Worm (Caenorhabditis elegans) whole organism, early embryonic: Measurements from ENCODE around the gene spop-1.

ENCODE experiments used
- B0310.2 ChIP-seq: sonication (generic microtip); optimal IDR thresholded peaks from 2 replicates; lab custom pipeline; 2016; ENCODE audit warnings: mild to moderate bottlenecking, missing genetic modification characterization, missing compliant biosample characterization
- F13C5.2 ChIP-seq: sonication (generic microtip); optimal IDR thresholded peaks from 2 replicates; lab custom pipeline; 2017; ENCODE audit warnings: mild to moderate bottlenecking, missing genetic modification characterization, inconsistent platforms, missing compliant biosample characterization
- aly-1 ChIP-seq: sonication (generic microtip); optimal IDR thresholded peaks from 2 replicates; lab custom pipeline; 2016; ENCODE audit warnings: missing genetic modification characterization, missing compliant biosample characterization
- ama-1 ChIP-seq: fragments of 150-350 bp; optimal IDR thresholded peaks from 2 replicates; lab custom pipeline; 2014
- ceh-13 ChIP-seq: fragments of 200-800 bp; sonication (Bioruptor generic); optimal IDR thresholded peaks from 2 replicates; lab custom pipeline; 2018; ENCODE audit warnings: mild to moderate bottlenecking, missing genetic modification characterization, missing compliant biosample characterization
- ceh-36 ChIP-seq: sonication (generic microtip); optimal IDR thresholded peaks from 2 replicates; lab custom pipeline; 2016; ENCODE audit warnings: missing genetic modification characterization, inconsistent platforms, missing compliant biosample characterization
- ets-7 ChIP-seq: sonication (generic microtip); optimal IDR thresholded peaks from 2 replicates; lab custom pipeline; 2016; ENCODE audit warnings: missing genotype, missing genetic modification characterization, missing compliant biosample characterization
- flt-1 ChIP-seq: fragments of 200-800 bp; sonication (Bioruptor generic); IDR thresholded peaks from 2 replicates; pipeline ENCODE4 v1.3.6; 2022; ENCODE audit warnings: missing genetic modification characterization, missing compliant biosample characterization
- hmbx-1 ChIP-seq: sonication (generic microtip); optimal IDR thresholded peaks from 2 replicates; lab custom pipeline; 2016; ENCODE audit warnings: mild to moderate bottlenecking, missing genetic modification characterization, missing compliant biosample characterization
- hmg-4 ChIP-seq: fragments of 200-800 bp; sonication (Bioruptor generic); optimal IDR thresholded peaks from 2 replicates; lab custom pipeline; 2018; ENCODE audit warnings: mild to moderate bottlenecking, missing genetic modification characterization, missing compliant biosample characterization
- hnd-1 ChIP-seq: sonication (generic microtip); optimal IDR thresholded peaks from 2 replicates; lab custom pipeline; 2016; ENCODE audit warnings: missing genetic modification characterization, missing compliant biosample characterization
- pes-1 ChIP-seq: fragments of 200-800 bp; sonication (Bioruptor generic); IDR thresholded peaks from 2 replicates; pipeline ENCODE4 v1.3.6; 2022; ENCODE audit warnings: missing genetic modification reagents, missing genetic modification characterization, missing compliant biosample characterization
- scrt-1 ChIP-seq: fragments of 200-800 bp; sonication (Bioruptor generic); IDR thresholded peaks from 2 replicates; pipeline ENCODE4 v1.3.6; 2022; ENCODE audit warnings: missing genetic modification characterization, missing compliant biosample characterization
- sea-1 ChIP-seq: fragments of 200-800 bp; sonication (Bioruptor generic); conservative IDR thresholded peaks from 2 replicates; pipeline ENCODE4 v1.3.6; 2022; ENCODE audit warnings: missing genetic modification characterization, missing compliant biosample characterization
- tbx-11 ChIP-seq: fragments of 200-800 bp; sonication (Bioruptor generic); IDR thresholded peaks from 2 replicates; pipeline ENCODE4 v1.3.6; 2022; ENCODE audit warnings: missing genetic modification characterization, missing compliant biosample characterization
- tbx-37 ChIP-seq: fragments of 200-800 bp; sonication (Bioruptor generic); conservative IDR thresholded peaks from 2 replicates; pipeline ENCODE4 v1.3.6; 2022; ENCODE audit warnings: missing genetic modification reagents, missing genetic modification characterization, missing compliant biosample characterization
- tra-4 ChIP-seq: sonication (generic microtip); optimal IDR thresholded peaks from 2 replicates; lab custom pipeline; 2017; ENCODE audit warnings: missing genetic modification characterization, missing compliant biosample characterization

spop-1 gene

DNA sequence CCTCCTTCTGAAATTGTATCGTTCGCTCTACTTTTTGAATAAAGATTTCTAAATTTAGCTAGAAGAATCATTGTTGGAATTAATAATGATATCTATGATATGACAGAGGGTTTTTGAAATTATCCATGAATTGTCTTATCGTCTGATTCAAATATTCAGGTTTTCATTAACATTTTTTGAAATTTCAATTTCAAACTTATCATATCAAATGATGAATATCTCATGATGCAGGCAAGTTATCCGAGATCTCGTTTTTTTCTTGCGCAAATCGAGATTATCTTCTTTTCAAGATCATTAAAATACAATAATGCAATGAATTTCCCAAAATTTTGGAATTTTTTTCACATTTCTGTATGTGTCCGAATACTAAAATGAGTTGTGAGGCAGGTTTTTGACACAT lies at the start of gene spop-1:
spop-1 (minus strand) TSS at position 101 of the 400 bp plus-strand sequence.
- TF ChIP-seq sea-1 (GFP tag; lab: Robert Waterston, UW) = no peak
- no peak for TF ChIP-seq tbx-11 (GFP tag; lab: Robert Waterston, UW)
- no peak for TF ChIP-seq pes-1 (GFP tag; lab: Robert Waterston, UW)
- no peak for TF ChIP-seq hnd-1 (tag; lab: Kevin White, UChicago)
- no peak for TF ChIP-seq aly-1 (tag; lab: Kevin White, UChicago)

DNA sequence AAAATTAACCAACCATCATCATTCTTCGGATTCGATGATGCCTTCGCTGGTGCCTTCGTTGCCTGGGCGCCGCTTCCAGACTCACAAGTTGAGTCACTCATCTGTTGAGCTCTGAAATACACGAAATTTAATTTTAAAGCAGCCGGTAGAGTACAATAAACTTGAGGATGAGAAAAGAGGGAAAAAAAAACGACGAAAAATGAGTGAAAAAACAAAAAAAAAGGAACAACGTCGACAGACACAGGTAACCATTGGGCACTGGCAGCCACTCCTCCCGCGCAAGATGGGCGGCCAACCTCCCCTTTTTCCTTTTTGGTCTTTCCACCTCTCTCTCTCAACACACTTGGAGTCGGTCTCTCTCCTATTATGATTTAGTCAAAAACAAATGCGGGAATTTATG lies 48.8 kb upstream of the spop-1 start, which contains the start of gene K08E5.1:
K08E5.1 (minus strand) TSS at position 101 of the 400 bp plus-strand sequence.
- no peak for TF ChIP-seq pes-1 (GFP tag; lab: Robert Waterston, UW)
- no peak for TF ChIP-seq ceh-36
- TF ChIP-seq aly-1 (tag; lab: Kevin White, UChicago) = no peak
- no peak for TF ChIP-seq ceh-13 (GFP tag; lab: Kevin White, UChicago)
- no peak for TF ChIP-seq tra-4
- no peak for TF ChIP-seq scrt-1 (GFP tag; lab: Robert Waterston, UW)
- TF ChIP-seq tbx-37 = no peak
- TF ChIP-seq F13C5.2 (tag; lab: Kevin White, UChicago) = no peak
- no peak for TF ChIP-seq hmbx-1 (tag; lab: Kevin White, UChicago)
- no peak for TF ChIP-seq ets-7 (tag; lab: Kevin White, UChicago)
- TF ChIP-seq tbx-11 (GFP tag; lab: Robert Waterston, UW) = no peak
- TF ChIP-seq ama-1 (lab: Kevin White, UChicago) = no peak
- TF ChIP-seq B0310.2 = no peak
- no peak for TF ChIP-seq sea-1 (GFP tag; lab: Robert Waterston, UW)

ce11 chrIII:10140732-10141131 lies 42.9 kb upstream of the spop-1 start, which contains the start of gene K08E5.6:
K08E5.6 (plus strand) TSS chrIII:10141032.
- no peak for TF ChIP-seq tbx-11 (GFP tag; lab: Robert Waterston, UW)
- no peak for TF ChIP-seq ceh-36
- TF ChIP-seq ceh-13 (GFP tag; lab: Kevin White, UChicago) = no peak
- no peak for TF ChIP-seq F13C5.2 (tag; lab: Kevin White, UChicago)
- TF ChIP-seq B0310.2 = no peak
- no peak for TF ChIP-seq hnd-1 (tag; lab: Kevin White, UChicago)

- TF ChIP-seq tbx-11 (GFP tag; lab: Robert Waterston, UW) (no peak), tbx-37 (no peak)
Measured at ce11 chrIII:10136778-10137177, 38.9 kb upstream of the spop-1 start, which contains the start of gene ZK1128.7. ZK1128.7 (plus strand) TSS chrIII:10137006.

ce11 chrIII:10134517-10134916 lies 36.6 kb upstream of the spop-1 start:
- TF ChIP-seq pes-1 (GFP tag; lab: Robert Waterston, UW) (no peak), flt-1 (GFP tag; lab: Robert Waterston, UW) (no peak), tbx-11 (GFP tag; lab: Robert Waterston, UW) (no peak), hmg-4 (GFP tag; lab: Kevin White, UChicago) (no peak), scrt-1 (GFP tag; lab: Robert Waterston, UW) (no peak), ama-1 (lab: Kevin White, UChicago) (no peak), F13C5.2 (tag; lab: Kevin White, UChicago) (no peak), ets-7 (tag; lab: Kevin White, UChicago) (no peak), tra-4 (no peak), aly-1 (tag; lab: Kevin White, UChicago) (no peak), ceh-36 (no peak), hnd-1 (tag; lab: Kevin White, UChicago) (no peak), hmbx-1 (tag; lab: Kevin White, UChicago) (no peak), ceh-13 (GFP tag; lab: Kevin White, UChicago) (no peak), sea-1 (GFP tag; lab: Robert Waterston, UW) (no peak), B0310.2 (no peak)

DNA sequence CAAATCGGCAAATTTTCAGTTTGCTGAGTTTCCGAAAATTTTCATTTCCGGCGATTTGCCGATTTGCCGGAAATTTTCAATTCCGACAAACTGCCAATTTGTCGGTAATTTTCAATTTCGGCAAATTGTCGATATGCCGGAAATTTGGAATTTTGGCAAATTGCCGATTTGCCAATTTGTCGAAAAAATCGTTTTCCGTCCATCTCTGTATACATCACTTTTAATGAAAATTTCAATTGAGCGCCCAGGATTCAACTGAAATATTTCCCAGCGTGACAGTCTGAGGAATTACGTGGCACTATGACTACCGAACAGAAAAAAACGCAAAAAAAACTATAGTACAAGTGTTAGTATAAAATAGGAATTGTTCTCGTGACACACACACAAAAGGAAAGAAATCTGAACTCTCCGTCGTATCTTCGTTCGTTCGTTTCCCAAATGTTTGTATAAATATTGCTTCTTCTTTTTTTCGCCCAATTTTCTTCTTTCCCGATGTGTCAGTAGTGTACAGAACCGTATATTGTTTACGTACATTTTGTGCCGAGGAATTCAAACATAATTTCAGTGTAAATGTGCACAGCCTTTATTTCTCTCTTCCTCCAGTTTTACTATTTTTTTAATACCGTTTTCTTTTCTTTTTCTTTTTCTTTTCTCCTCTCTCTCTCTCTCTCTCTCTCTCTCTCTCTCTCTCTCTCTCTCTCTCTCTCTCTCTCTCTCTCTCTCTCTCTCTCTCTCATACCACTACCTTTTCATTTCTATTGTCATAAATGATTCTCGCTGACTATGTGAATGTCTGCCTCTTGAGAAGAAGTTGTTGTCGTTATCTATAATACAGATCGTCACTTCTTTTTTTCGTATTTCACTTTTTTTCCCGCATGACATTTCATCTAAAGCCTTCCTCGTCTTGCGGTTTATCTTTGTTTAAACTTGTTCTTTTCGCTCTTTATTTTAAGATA lies 34.9 kb upstream of the spop-1 start:
- TF ChIP-seq ama-1 (lab: Kevin White, UChicago) (no peak), ceh-13 (GFP tag; lab: Kevin White, UChicago) (no peak), tra-4 (no peak), sea-1 (GFP tag; lab: Robert Waterston, UW) (no peak), pes-1 (GFP tag; lab: Robert Waterston, UW) (no peak), flt-1 (GFP tag; lab: Robert Waterston, UW) (no peak), F13C5.2 (tag; lab: Kevin White, UChicago) (no peak), hmbx-1 (tag; lab: Kevin White, UChicago) (no peak), aly-1 (tag; lab: Kevin White, UChicago) (no peak), hnd-1 (tag; lab: Kevin White, UChicago) (no peak)

- TF ChIP-seq hmg-4 (GFP tag; lab: Kevin White, UChicago) = no peak
- no peak for TF ChIP-seq ceh-36
- no peak for TF ChIP-seq aly-1 (tag; lab: Kevin White, UChicago)
- no peak for TF ChIP-seq B0310.2
- TF ChIP-seq tbx-11 (GFP tag; lab: Robert Waterston, UW) = no peak
- TF ChIP-seq ceh-13 (GFP tag; lab: Kevin White, UChicago) = no peak
- TF ChIP-seq tra-4 = no peak
- no peak for TF ChIP-seq sea-1 (GFP tag; lab: Robert Waterston, UW)
- no peak for TF ChIP-seq ets-7 (tag; lab: Kevin White, UChicago)
- TF ChIP-seq tbx-37 = no peak
- no peak for TF ChIP-seq ama-1 (lab: Kevin White, UChicago)
- no peak for TF ChIP-seq pes-1 (GFP tag; lab: Robert Waterston, UW)
- no peak for TF ChIP-seq hmbx-1 (tag; lab: Kevin White, UChicago)
- no peak for TF ChIP-seq flt-1 (GFP tag; lab: Robert Waterston, UW)
- no peak for TF ChIP-seq hnd-1 (tag; lab: Kevin White, UChicago)
- TF ChIP-seq scrt-1 (GFP tag; lab: Robert Waterston, UW) = no peak
Measured at ce11 chrIII:10126375-10126774, 28.5 kb upstream of the spop-1 start.
